Fruit fly (Drosophila melanogaster) whole organism, prepupa: ENCODE results near the gene Dic4.

Experiments used
- Blimp-1 ChIP-seq: fragments of 200-800 bp; sonication (Bioruptor generic); optimal IDR thresholded peaks from 3 replicates; lab custom pipeline; 2017; ENCODE audit warnings: missing biosample characterization, missing genetic modification characterization, mild to moderate bottlenecking, moderate library complexity, missing genetic modification reagents
- CG10631 ChIP-seq: fragments of 200-800 bp; sonication (Bioruptor generic); optimal IDR thresholded peaks from 2 replicates; lab custom pipeline; 2016; ENCODE audit warnings: missing biosample characterization, missing genetic modification characterization
- CG11762 ChIP-seq: fragments of 200-800 bp; sonication (Bioruptor generic); optimal IDR thresholded peaks from 3 replicates; lab custom pipeline; 2016; ENCODE audit warnings: missing biosample characterization, missing genetic modification characterization; ENCODE audit not compliant: insufficient read depth
- CG11902 ChIP-seq: fragments of 200-800 bp; sonication (Bioruptor generic); optimal IDR thresholded peaks from 3 replicates; lab custom pipeline; 2016; ENCODE audit warnings: missing biosample characterization, missing genetic modification characterization
- CG1621 ChIP-seq: fragments of 200-800 bp; sonication (Bioruptor generic); optimal IDR thresholded peaks from 3 replicates; lab custom pipeline; 2018; ENCODE audit warnings: missing biosample characterization, mild to moderate bottlenecking, missing genetic modification characterization
- CG16779 ChIP-seq: fragments of 200-800 bp; sonication (Bioruptor generic); optimal IDR thresholded peaks from 3 replicates; lab custom pipeline; 2017; ENCODE audit warnings: missing biosample characterization, mild to moderate bottlenecking, missing genetic modification characterization
- CG32006 ChIP-seq: fragments of 200-800 bp; sonication (Bioruptor generic); optimal IDR thresholded peaks from 3 replicates; lab custom pipeline; 2017; ENCODE audit warnings: missing biosample characterization, mild to moderate bottlenecking, missing genetic modification characterization
- CG6276 ChIP-seq: fragments of 200-800 bp; sonication (Bioruptor generic); optimal IDR thresholded peaks from 2 replicates; lab custom pipeline; 2017; ENCODE audit warnings: missing biosample characterization, mild to moderate bottlenecking, missing genetic modification characterization
- Eip93F ChIP-seq: fragments of 200-800 bp; sonication (Bioruptor generic); optimal IDR thresholded peaks from 2 replicates; lab custom pipeline; 2016; ENCODE audit warnings: missing biosample characterization, mild to moderate bottlenecking, missing genetic modification characterization
- Ets21C ChIP-seq: fragments of 200-800 bp; sonication (Bioruptor generic); optimal IDR thresholded peaks from 3 replicates; lab custom pipeline; 2016; ENCODE audit warnings: missing biosample characterization, missing genetic modification characterization
- Hr39 ChIP-seq: fragments of 200-800 bp; sonication (Bioruptor generic); optimal IDR thresholded peaks from 2 replicates; lab custom pipeline; 2016; ENCODE audit warnings: missing biosample characterization, missing genetic modification characterization
- fd59A ChIP-seq: fragments of 200-800 bp; sonication (Bioruptor generic); optimal IDR thresholded peaks from 2 replicates; lab custom pipeline; 2017; ENCODE audit warnings: missing biosample characterization, mild to moderate bottlenecking, missing genetic modification characterization, missing genetic modification reagents

DNA sequence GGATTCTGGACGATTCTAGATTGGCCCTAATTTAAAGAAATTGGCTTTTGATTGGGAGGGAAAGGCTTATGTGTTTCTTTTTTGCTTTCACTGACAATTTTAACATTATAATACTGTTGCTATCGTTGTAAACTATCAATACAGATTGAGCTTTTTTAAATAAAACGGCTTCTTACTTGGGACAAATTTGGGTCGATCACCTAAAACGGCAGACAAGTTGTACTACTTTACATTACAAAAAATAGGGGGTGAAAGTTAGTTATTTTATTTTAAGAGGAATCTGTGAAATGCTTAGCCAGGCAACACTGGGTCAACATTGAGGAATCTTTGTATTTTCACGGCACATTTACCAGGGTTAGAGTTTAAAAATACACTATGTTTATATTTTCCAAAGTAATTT is at the start of gene Dic4:
- TF ChIP-seq Hr39 (GFP tag; lab: Kevin White, UChicago), result no peak
- no peak for TF ChIP-seq CG11762
- no peak for TF ChIP-seq CG6276 (GFP tag; lab: Kevin White, UChicago)
- TF ChIP-seq Eip93F, result no peak
- TF ChIP-seq CG16779 (tag; lab: Kevin White, UChicago), result no peak
- TF ChIP-seq CG32006 (GFP tag; lab: Kevin White, UChicago), result no peak
- no peak for TF ChIP-seq CG1621 (tag; lab: Kevin White, UChicago)
- TF ChIP-seq fd59A (GFP tag; lab: Kevin White, UChicago), result no peak
- TF ChIP-seq Blimp-1 (GFP tag; lab: Kevin White, UChicago), result no peak
- TF ChIP-seq CG11902, result no peak
- no peak for TF ChIP-seq CG10631 (GFP tag; lab: Kevin White, UChicago)
- no peak for TF ChIP-seq Ets21C (GFP tag; lab: Kevin White, UChicago)
